1 worm cellular context compared by ENCODE assay signal in the genomic region with DNA sequence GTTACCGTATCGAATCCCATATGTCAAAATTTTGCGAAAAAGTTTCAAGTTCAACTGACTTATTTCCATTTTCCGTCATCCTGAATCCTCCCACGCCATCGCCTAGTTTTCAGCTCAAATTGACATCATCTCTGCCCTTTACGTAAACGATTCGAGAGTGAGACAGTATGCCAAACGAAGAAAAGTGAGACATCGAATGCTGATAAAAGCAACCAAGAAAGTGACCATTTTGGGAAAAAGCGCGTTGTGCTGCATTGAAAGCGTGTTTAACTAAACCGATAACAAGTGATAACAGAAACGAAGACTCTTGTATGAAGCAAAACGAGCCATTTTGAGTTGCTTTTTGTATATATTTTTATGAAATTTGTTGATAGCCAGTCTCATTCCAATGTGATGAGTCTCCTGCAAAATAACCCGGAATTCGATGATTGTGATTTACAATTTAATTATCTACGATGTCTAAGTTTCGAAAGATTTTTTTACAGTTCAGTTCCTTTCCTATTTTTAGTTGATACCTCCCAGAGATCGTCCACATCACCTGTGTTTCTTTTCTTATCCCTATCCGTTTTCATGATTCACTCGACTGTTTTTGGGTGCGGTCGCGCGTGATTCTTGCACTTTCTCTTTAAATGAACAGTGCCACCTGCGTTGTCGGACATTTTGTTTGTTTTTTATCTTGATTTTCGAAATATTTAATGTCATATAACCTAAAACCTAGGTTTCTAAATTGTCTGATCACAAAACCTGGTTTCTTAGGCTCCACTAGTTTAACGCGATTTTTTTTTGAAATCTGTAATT.
TF ChIP-seq lines count a peak whose summit lies in the region.

No protein-coding gene starts in this region.

TF ChIP-seq in whole organism, L4 larva, 104 proteins besides CTCF, POLR2A, EP300 and RAD21 (continued from another document):
- TF ChIP-seq zip-11 (GFP tag; IDR thresholded peaks at IDR 0.05; lab: Robert Waterston, UW) (no peak), ama-1 (optimal IDR thresholded peaks at IDR 0.05; lab: Kevin White, UChicago) (no peak), madf-5 (GFP tag; IDR thresholded peaks at IDR 0.05; lab: Robert Waterston, UW) (no peak), ceh-82 (tag; optimal IDR thresholded peaks at IDR 0.05; lab: Kevin White, UChicago) (no peak), attf-4 (tag; optimal IDR thresholded peaks at IDR 0.05; lab: Kevin White, UChicago) (no peak), dmd-6 (GFP tag; IDR thresholded peaks at IDR 0.05; lab: Robert Waterston, UW) (peak; percentile 87), madf-9 (GFP tag; conservative IDR thresholded peaks at IDR 0.05; lab: Robert Waterston, UW) (no peak), pha-4 (GFP tag; IDR thresholded peaks at IDR 0.05; lab: Robert Waterston, UW) (no peak), pha-4 (tag; optimal IDR thresholded peaks at IDR 0.05; lab: Kevin White, UChicago) (no peak), tra-1 (GFP tag; IDR thresholded peaks at IDR 0.05; lab: Robert Waterston, UW) (no peak; the same call in 1 of the 2 replicates), skn-1 (tag; optimal IDR thresholded peaks at IDR 0.05; lab: Kevin White, UChicago) (no peak), arid-1 (GFP tag; conservative IDR thresholded peaks at IDR 0.05; lab: Robert Waterston, UW) (no peak), F26F4.8 (GFP tag; conservative IDR thresholded peaks at IDR 0.05; lab: Robert Waterston, UW) (no peak), mxl-2 (GFP tag; conservative IDR thresholded peaks at IDR 0.05; lab: Robert Waterston, UW) (no peak), egl-27 (tag; optimal IDR thresholded peaks at IDR 0.05; lab: Kevin White, UChicago) (no peak), lin-38 (GFP tag; IDR thresholded peaks at IDR 0.05; lab: Robert Waterston, UW) (no peak), lsy-2 (tag; optimal IDR thresholded peaks at IDR 0.05; lab: Kevin White, UChicago) (no peak), lin-39 (tag; optimal IDR thresholded peaks at IDR 0.05; lab: Kevin White, UChicago) (no peak), Y5F2A.4 (GFP tag; optimal IDR thresholded peaks at IDR 0.05; lab: Kevin White, UChicago) (no peak), hmg-1.1 (GFP tag; IDR thresholded peaks at IDR 0.05; lab: Robert Waterston, UW) (no peak), nhr-28 (tag; optimal IDR thresholded peaks at IDR 0.05; lab: Kevin White, UChicago) (peak; percentile 76), hif-1 (tag; optimal IDR thresholded peaks at IDR 0.05; lab: Kevin White, UChicago) (no peak), zag-1 (tag; optimal IDR thresholded peaks at IDR 0.05; lab: Kevin White, UChicago) (no peak), Y48G9A.11 (GFP tag; IDR thresholded peaks at IDR 0.05; lab: Robert Waterston, UW) (no peak), dve-1 (tag; optimal IDR thresholded peaks at IDR 0.05; lab: Kevin White, UChicago; ENCODE audit: insufficient read depth) (peak; percentile 66), T20F7.1 (GFP tag; optimal IDR thresholded peaks at IDR 0.05; lab: Kevin White, UChicago) (no peak), php-3 (GFP tag; IDR thresholded peaks at IDR 0.05; lab: Robert Waterston, UW) (no peak), ceh-20 (GFP tag; IDR thresholded peaks at IDR 0.05; lab: Robert Waterston, UW) (no peak), dmd-8 (GFP tag; IDR thresholded peaks at IDR 0.05; lab: Robert Waterston, UW) (no peak), spr-1 (tag; optimal IDR thresholded peaks at IDR 0.05; lab: Kevin White, UChicago) (no peak), F44E2.7 (GFP tag; IDR thresholded peaks at IDR 0.05; lab: Robert Waterston, UW) (no peak), ztf-7 (tag; optimal IDR thresholded peaks at IDR 0.05; lab: Kevin White, UChicago) (no peak), dmd-9 (GFP tag; IDR thresholded peaks at IDR 0.05; lab: Robert Waterston, UW) (no peak), ceh-62 (tag; optimal IDR thresholded peaks at IDR 0.05; lab: Kevin White, UChicago) (no peak), set-16 (GFP tag; IDR thresholded peaks at IDR 0.05; lab: Robert Waterston, UW) (no peak), aly-2 (tag; optimal IDR thresholded peaks at IDR 0.05; lab: Kevin White, UChicago) (no peak), lin-1 (GFP tag; IDR thresholded peaks at IDR 0.05; lab: Robert Waterston, UW) (0 out of 2 replicates have a peak, but pooled peaks have one; percentile 39), daf-16 (GFP tag; optimal IDR thresholded peaks at IDR 0.05; lab: Kevin White, UChicago) (no peak), daf-16 (tag; optimal IDR thresholded peaks at IDR 0.05; lab: Kevin White, UChicago) (peak; percentile 71), cey-2 (tag; optimal IDR thresholded peaks at IDR 0.05; lab: Kevin White, UChicago; ENCODE audit: borderline replicate concordance, insufficient read depth) (no peak), Y105C5A.15 (GFP tag; IDR thresholded peaks at IDR 0.05; lab: Robert Waterston, UW) (no peak), F37D6.2 (tag; optimal IDR thresholded peaks at IDR 0.05; lab: Kevin White, UChicago) (no peak), nhr-111 (GFP tag; optimal IDR thresholded peaks at IDR 0.05; lab: Kevin White, UChicago) (no peak), lim-7 (GFP tag; IDR thresholded peaks at IDR 0.05; lab: Robert Waterston, UW) (no peak), lir-3 (tag; optimal IDR thresholded peaks at IDR 0.05; lab: Kevin White, UChicago) (no peak), fos-1 (tag; optimal IDR thresholded peaks at IDR 0.05; lab: Kevin White, UChicago) (no peak), ceh-32 (tag; optimal IDR thresholded peaks at IDR 0.05; lab: Kevin White, UChicago; ENCODE audit: poor library complexity) (no peak), tag-97 (GFP tag; IDR thresholded peaks at IDR 0.05; lab: Robert Waterston, UW) (no peak), Y75B8A.6 (GFP tag; IDR thresholded peaks at IDR 0.05; lab: Robert Waterston, UW) (no peak), nhr-25 (tag; optimal IDR thresholded peaks at IDR 0.05; lab: Kevin White, UChicago; ENCODE audit: borderline replicate concordance, insufficient read depth) (no peak), nhr-10 (tag; optimal IDR thresholded peaks at IDR 0.05; lab: Kevin White, UChicago) (no peak), fkh-10 (GFP tag; optimal IDR thresholded peaks at IDR 0.05; lab: Kevin White, UChicago) (no peak), ZK546.5 (tag; optimal IDR thresholded peaks at IDR 0.05; lab: Kevin White, UChicago) (no peak), nhr-41 (GFP tag; IDR thresholded peaks at IDR 0.05; lab: Robert Waterston, UW) (no peak), ces-1 (GFP tag; optimal IDR thresholded peaks at IDR 0.05; lab: Kevin White, UChicago) (no peak), saeg-2 (GFP tag; IDR thresholded peaks at IDR 0.05; lab: Robert Waterston, UW) (no peak), dpl-1 (GFP tag; optimal IDR thresholded peaks at IDR 0.05; lab: Kevin White, UChicago) (no peak), lin-13 (GFP tag; optimal IDR thresholded peaks at IDR 0.05; lab: Kevin White, UChicago) (no peak), pqm-1 (tag; optimal IDR thresholded peaks at IDR 0.05; lab: Kevin White, UChicago) (peak; percentile 97), egl-43 (GFP tag; IDR thresholded peaks at IDR 0.05; lab: Robert Waterston, UW) (no peak), hlh-11 (tag; optimal IDR thresholded peaks at IDR 0.05; lab: Kevin White, UChicago) (peak; percentile 75), mes-2 (tag; optimal IDR thresholded peaks at IDR 0.05; lab: Kevin White, UChicago; ENCODE audit: poor library complexity, severe bottlenecking) (peak; percentile 22), nhr-6 (tag; optimal IDR thresholded peaks at IDR 0.05; lab: Kevin White, UChicago) (no peak), F10B5.3 (tag; optimal IDR thresholded peaks at IDR 0.05; lab: Kevin White, UChicago) (no peak), nhr-76 (tag; optimal IDR thresholded peaks at IDR 0.05; lab: Kevin White, UChicago) (no peak), ceh-28 (tag; optimal IDR thresholded peaks at IDR 0.05; lab: Kevin White, UChicago) (no peak), snpc-1.2 (GFP tag; IDR thresholded peaks at IDR 0.05; lab: Robert Waterston, UW) (no peak), rbr-2 (tag; optimal IDR thresholded peaks at IDR 0.05; lab: Kevin White, UChicago) (no peak), spr-3 (GFP tag; optimal IDR thresholded peaks at IDR 0.05; lab: Kevin White, UChicago) (no peak), snpc-4 (tag; optimal IDR thresholded peaks at IDR 0.05; lab: Kevin White, UChicago) (no peak), unc-62 (GFP tag; optimal IDR thresholded peaks at IDR 0.05 in 1 of 2; lab: Kevin White, UChicago) (peak in 1 of 2 experiments; percentile 86), unc-62 (tag; optimal IDR thresholded peaks at IDR 0.05; lab: Kevin White, UChicago) (no peak), vab-7 (GFP tag; IDR thresholded peaks at IDR 0.05; lab: Robert Waterston, UW) (no peak), gei-8 (GFP tag; optimal IDR thresholded peaks at IDR 0.05; lab: Kevin White, UChicago) (no peak), aha-1 (tag; lab: Kevin White, UChicago) (peak; percentile 29), mdt-29 (GFP tag; IDR thresholded peaks at IDR 0.05; lab: Robert Waterston, UW) (no peak), T26A8.4 (GFP tag; IDR thresholded peaks at IDR 0.05; lab: Robert Waterston, UW) (0 out of 2 replicates have a peak, but pooled peaks have one; percentile 14)
